Worm (Caenorhabditis elegans) whole organism, young adult: ENCODE data around the gene ssu-1.

Experiments
- B0019.2 ChIP-seq: fragments of 200-800 bp; sonication (Bioruptor generic); conservative IDR thresholded peaks from 2 replicates; pipeline ENCODE4 v1.3.6; 2022; ENCODE audit warnings: missing genetic modification reagents, missing genetic modification characterization, missing compliant biosample characterization
- B0336.3 ChIP-seq: fragments of 200-800 bp; sonication (Bioruptor generic); IDR thresholded peaks from 2 replicates; pipeline ENCODE4 v1.3.6; 2022; ENCODE audit warnings: missing genetic modification characterization, missing compliant biosample characterization
- D2030.7 ChIP-seq: fragments of 200-800 bp; sonication (Bioruptor generic); IDR thresholded peaks from 2 replicates; pipeline ENCODE4 v1.3.6; 2022; ENCODE audit warnings: missing genetic modification reagents, missing genetic modification characterization, missing compliant biosample characterization
- F22D6.2 ChIP-seq: sonication (generic microtip); optimal IDR thresholded peaks from 2 replicates; lab custom pipeline; 2016; ENCODE audit warnings: mild to moderate bottlenecking, missing genetic modification characterization, missing compliant biosample characterization
- F23B12.7 ChIP-seq: sonication (generic microtip); optimal IDR thresholded peaks from 2 replicates; lab custom pipeline; 2017; ENCODE audit warnings: missing genetic modification characterization, mild to moderate bottlenecking, missing compliant biosample characterization, antibody characterized with exemption, moderate library complexity; ENCODE audit not compliant: insufficient read depth
- F33H1.4 ChIP-seq: fragments of 200-800 bp; sonication (Bioruptor generic); IDR thresholded peaks from 2 replicates; pipeline ENCODE4 v1.3.6; 2022; ENCODE audit warnings: missing genetic modification reagents, missing genetic modification characterization, missing compliant biosample characterization
- F39B2.1 ChIP-seq: fragments of 200-800 bp; sonication (Bioruptor generic); IDR thresholded peaks from 2 replicates; pipeline ENCODE4 v1.3.6; 2022; ENCODE audit warnings: missing genetic modification reagents, missing genetic modification characterization, missing compliant biosample characterization
- F49E8.2 ChIP-seq: sonication (generic microtip); optimal IDR thresholded peaks from 3 replicates; lab custom pipeline; 2017; ENCODE audit warnings: missing genetic modification characterization, mild to moderate bottlenecking, missing compliant biosample characterization, antibody characterized with exemption, moderate library complexity; ENCODE audit not compliant: insufficient read depth
- T07F8.4 ChIP-seq: sonication (generic microtip); optimal IDR thresholded peaks from 2 replicates; lab custom pipeline; 2016; ENCODE audit warnings: mild to moderate bottlenecking, missing genetic modification characterization, moderate library complexity, missing compliant biosample characterization
- Y53F4B.3 ChIP-seq: fragments of 200-800 bp; sonication (Bioruptor generic); IDR thresholded peaks from 2 replicates; pipeline ENCODE4 v1.3.6; 2022; ENCODE audit warnings: missing genetic modification reagents, missing genetic modification characterization, missing compliant biosample characterization
- Y53G8AR.9 ChIP-seq: fragments of 200-800 bp; sonication (Bioruptor generic); conservative IDR thresholded peaks from 2 replicates; pipeline ENCODE4 v1.3.6; 2022; ENCODE audit warnings: missing genetic modification reagents, missing genetic modification characterization, missing compliant biosample characterization
- Y56A3A.18 ChIP-seq: fragments of 200-800 bp; sonication (Bioruptor generic); IDR thresholded peaks from 2 replicates; pipeline ENCODE4 v1.3.6; 2022; ENCODE audit warnings: missing genetic modification reagents, missing genetic modification characterization, missing compliant biosample characterization
- Y67H2A.10 ChIP-seq: fragments of 200-800 bp; sonication (Bioruptor generic); conservative IDR thresholded peaks from 2 replicates; pipeline ENCODE4 v1.3.6; 2022; ENCODE audit warnings: missing genetic modification reagents, missing genetic modification characterization, missing compliant biosample characterization
- akir-1 ChIP-seq: fragments of 200-800 bp; sonication (Bioruptor generic); optimal IDR thresholded peaks from 2 replicates; lab custom pipeline; 2018; ENCODE audit warnings: mild to moderate bottlenecking, missing genetic modification characterization, moderate library complexity, missing compliant biosample characterization
- ama-1 ChIP-seq, 3 experiments: fragments of 150-350 bp in 1 of 3; sonication (generic microtip) in 2 of 3; optimal IDR thresholded peaks; 2 replicates each; lab custom pipeline; 2014 to 2018; ENCODE audit warnings: missing biosample characterization in 2 of 3, missing genetic modification characterization in 2 of 3, missing genetic modification reagents in 2 of 3
- attf-3 ChIP-seq: fragments of 200-800 bp; sonication (Bioruptor generic); conservative IDR thresholded peaks from 2 replicates; pipeline ENCODE4 v1.3.6; 2022; ENCODE audit warnings: missing genetic modification reagents, missing genetic modification characterization, missing compliant biosample characterization
- attf-5 ChIP-seq: fragments of 200-800 bp; sonication (Bioruptor generic); optimal IDR thresholded peaks from 2 replicates; lab custom pipeline; 2018; ENCODE audit warnings: mild to moderate bottlenecking, missing genetic modification characterization, missing compliant biosample characterization
- cebp-2 ChIP-seq: fragments of 200-800 bp; sonication (Bioruptor generic); IDR thresholded peaks from 2 replicates; pipeline ENCODE4 v1.3.6; 2022; ENCODE audit warnings: missing genetic modification characterization, missing compliant biosample characterization
- ceh-40 ChIP-seq: fragments of 200-800 bp; sonication (Bioruptor generic); IDR thresholded peaks from 2 replicates; pipeline ENCODE4 v1.3.6; 2022; ENCODE audit warnings: missing genetic modification characterization, missing compliant biosample characterization
- ceh-58 ChIP-seq: fragments of 200-800 bp; sonication (Bioruptor generic); IDR thresholded peaks from 2 replicates; pipeline ENCODE4 v1.3.6; 2022; ENCODE audit warnings: missing genetic modification characterization, missing compliant biosample characterization
- die-1 ChIP-seq: sonication (generic microtip); optimal IDR thresholded peaks from 2 replicates; lab custom pipeline; 2016; ENCODE audit warnings: missing genotype, mild to moderate bottlenecking, missing genetic modification characterization, missing compliant biosample characterization
- dox-1 ChIP-seq: fragments of 200-800 bp; sonication (Bioruptor generic); IDR thresholded peaks from 2 replicates; pipeline ENCODE4 v1.3.6; 2022; ENCODE audit warnings: missing genetic modification reagents, missing genetic modification characterization, missing compliant biosample characterization
- egrh-3 ChIP-seq: fragments of 200-800 bp; sonication (Bioruptor generic); IDR thresholded peaks from 2 replicates; pipeline ENCODE4 v1.3.6; 2022; ENCODE audit warnings: missing genetic modification reagents, missing genetic modification characterization, missing compliant biosample characterization
- ekl-4 ChIP-seq: fragments of 200-800 bp; sonication (Bioruptor generic); IDR thresholded peaks from 2 replicates; pipeline ENCODE4 v1.3.6; 2022; ENCODE audit warnings: missing genetic modification reagents, missing genetic modification characterization, missing compliant biosample characterization
- ets-4 ChIP-seq: fragments of 200-800 bp; sonication (Bioruptor generic); optimal IDR thresholded peaks from 2 replicates; lab custom pipeline; 2018; ENCODE audit warnings: mild to moderate bottlenecking, missing genetic modification characterization, missing compliant biosample characterization
- him-1 ChIP-seq: sonication (generic microtip); optimal IDR thresholded peaks from 2 replicates; lab custom pipeline; 2016; ENCODE audit warnings: missing genotype, missing genetic modification reagents, missing genetic modification characterization, missing compliant biosample characterization
- hlh-12 ChIP-seq: sonication (generic microtip); optimal IDR thresholded peaks from 2 replicates; lab custom pipeline; 2016; ENCODE audit warnings: missing genetic modification characterization, missing compliant biosample characterization
- hmg-20 ChIP-seq: fragments of 200-800 bp; sonication (Bioruptor generic); IDR thresholded peaks from 2 replicates; pipeline ENCODE4 v1.3.6; 2022; ENCODE audit warnings: missing genetic modification reagents, missing genetic modification characterization, missing compliant biosample characterization
- let-526 ChIP-seq: fragments of 200-800 bp; sonication (Bioruptor generic); IDR thresholded peaks from 2 replicates; pipeline ENCODE4 v1.3.6; 2022; ENCODE audit warnings: missing genetic modification reagents, missing genetic modification characterization, missing compliant biosample characterization
- lin-35 ChIP-seq, 3 experiments: fragments of 150-350 bp in 2 of 3; sonication (generic microtip) in 1 of 3; optimal IDR thresholded peaks; 2 replicates each; lab custom pipeline; 2014 to 2018; ENCODE audit warnings: missing biosample characterization in 3 of 3, missing genetic modification characterization in 3 of 3, missing genetic modification reagents in 3 of 3
- lir-1 ChIP-seq: fragments of 200-800 bp; sonication (Bioruptor generic); conservative IDR thresholded peaks from 2 replicates; pipeline ENCODE4 v1.3.6; 2022; ENCODE audit warnings: missing genetic modification reagents, missing genetic modification characterization, missing compliant biosample characterization
- lsl-1 ChIP-seq: fragments of 200-800 bp; sonication (Bioruptor generic); optimal IDR thresholded peaks from 2 replicates; lab custom pipeline; 2018; ENCODE audit warnings: mild to moderate bottlenecking, missing genetic modification characterization, moderate library complexity, missing compliant biosample characterization
- madf-6 ChIP-seq: fragments of 200-800 bp; sonication (Bioruptor generic); IDR thresholded peaks from 2 replicates; pipeline ENCODE4 v1.3.6; 2022; ENCODE audit warnings: missing genetic modification reagents, missing genetic modification characterization, missing compliant biosample characterization
- mcd-1 ChIP-seq: fragments of 200-800 bp; sonication (Bioruptor generic); IDR thresholded peaks from 2 replicates; pipeline ENCODE4 v1.3.6; 2022; ENCODE audit warnings: missing genetic modification reagents, missing genetic modification characterization, missing compliant biosample characterization
- mes-4 ChIP-seq: sonication (generic microtip); optimal IDR thresholded peaks from 2 replicates; lab custom pipeline; 2016; ENCODE audit warnings: missing genotype, missing genetic modification characterization, missing compliant biosample characterization
- nhr-80 ChIP-seq: sonication (generic microtip); optimal IDR thresholded peaks from 2 replicates; lab custom pipeline; 2016; ENCODE audit warnings: missing genetic modification characterization, missing compliant biosample characterization
- pha-4 ChIP-seq: fragments of 150-350 bp; sonication (generic microtip); optimal IDR thresholded peaks from 2 replicates; lab custom pipeline; 2014; ENCODE audit warnings: missing biosample characterization, missing genetic modification reagents, missing genetic modification characterization
- repo-1 ChIP-seq: sonication (generic microtip); optimal IDR thresholded peaks from 2 replicates; lab custom pipeline; 2017; ENCODE audit warnings: mild to moderate bottlenecking, missing genetic modification characterization, missing compliant biosample characterization
- sea-2 ChIP-seq: fragments of 200-800 bp; sonication (Bioruptor generic); IDR thresholded peaks from 2 replicates; pipeline ENCODE4 v1.3.6; 2022; ENCODE audit warnings: missing genetic modification characterization, missing compliant biosample characterization
- snpc-1.1 ChIP-seq: sonication (generic microtip); optimal IDR thresholded peaks from 2 replicates; lab custom pipeline; 2017; ENCODE audit warnings: missing genetic modification characterization, mild to moderate bottlenecking, missing compliant biosample characterization, antibody characterized with exemption, moderate library complexity, missing genotype, missing genetic modification reagents; ENCODE audit not compliant: insufficient read depth
- snpc-3.4 ChIP-seq: sonication (generic microtip); optimal IDR thresholded peaks from 2 replicates; lab custom pipeline; 2017; ENCODE audit warnings: missing genetic modification characterization, mild to moderate bottlenecking, missing compliant biosample characterization, antibody characterized with exemption, moderate library complexity, missing genotype, missing genetic modification reagents
- snpc-4 ChIP-seq, 5 experiments: fragments of 150-350 bp in 1 of 5; sonication (generic microtip) in 4 of 5; optimal IDR thresholded peaks; 2 replicates each; lab custom pipeline; 2014 to 2018; ENCODE audit warnings: missing genetic modification characterization in 5 of 5, missing biosample characterization in 3 of 5, antibody characterized with exemption in 2 of 5, mild to moderate bottlenecking in 2 of 5, missing compliant biosample characterization in 2 of 5, missing genotype in 2 of 5, moderate library complexity in 2 of 5, missing genetic modification reagents in 1 of 5
- sptf-2 ChIP-seq: fragments of 200-800 bp; sonication (Bioruptor generic); optimal IDR thresholded peaks from 2 replicates; lab custom pipeline; 2018; ENCODE audit warnings: mild to moderate bottlenecking, missing genetic modification characterization, missing compliant biosample characterization
- tlf-1 ChIP-seq: fragments of 200-800 bp; sonication (Bioruptor generic); optimal IDR thresholded peaks from 2 replicates; lab custom pipeline; 2018; ENCODE audit warnings: mild to moderate bottlenecking, missing genetic modification characterization, missing compliant biosample characterization
- xnd-1 ChIP-seq: sonication (generic microtip); optimal IDR thresholded peaks from 2 replicates; lab custom pipeline; 2016; ENCODE audit warnings: missing genotype, missing genetic modification reagents, missing genetic modification characterization, missing compliant biosample characterization
- ztf-6 ChIP-seq: fragments of 200-800 bp; sonication (Bioruptor generic); IDR thresholded peaks from 2 replicates; pipeline ENCODE4 v1.3.6; 2022; ENCODE audit warnings: missing genetic modification reagents, missing genetic modification characterization, missing compliant biosample characterization

ssu-1 gene

ce11 chrV:20164059-20164892 is 31.2 kb upstream of the ssu-1 start, which contains the start of gene F19B2.5 (continued):
- TF ChIP-seq F39B2.1 (GFP tag; lab: Robert Waterston, UW) = no peak
- TF ChIP-seq repo-1 = peak; percentile 0
- TF ChIP-seq akir-1 (GFP tag; lab: Kevin White, UChicago) = peak; percentile 51
- peak; percentile 90 for TF ChIP-seq ets-4
- peak; percentile 44 for TF ChIP-seq nhr-80
- TF ChIP-seq Y53F4B.3 = no peak
- no peak for TF ChIP-seq attf-3 (GFP tag; lab: Robert Waterston, UW)
- no peak for TF ChIP-seq madf-6
- TF ChIP-seq egrh-3 (GFP tag; lab: Robert Waterston, UW) = no peak
- TF ChIP-seq Y53G8AR.9 (GFP tag; lab: Robert Waterston, UW) = no peak
- TF ChIP-seq sea-2 (GFP tag; lab: Robert Waterston, UW) = 0 out of 2 replicates have a peak, but pooled peaks have one; percentile 19
- TF ChIP-seq lin-35 (GFP tag; optimal IDR thresholded peaks at IDR 0.05; lab: Kevin White, UChicago) = no peak
- no peak for TF ChIP-seq ztf-6 (GFP tag; lab: Robert Waterston, UW)
- no peak for TF ChIP-seq mes-4 (tag; lab: Kevin White, UChicago)
- peak; percentile 66 for TF ChIP-seq pha-4
- no peak for TF ChIP-seq Y56A3A.18 (GFP tag; lab: Robert Waterston, UW)
- TF ChIP-seq attf-5 = no peak
- no peak for TF ChIP-seq F22D6.2
- no peak for TF ChIP-seq F23B12.7

- TF ChIP-seq snpc-4 (GFP tag; optimal IDR thresholded peaks at IDR 0.05; lab: Kevin White, UChicago) (no peak), snpc-4 (tag; optimal IDR thresholded peaks at IDR 0.05; lab: Kevin White, UChicago) (no peak), sptf-2 (GFP tag; lab: Kevin White, UChicago) (no peak), tlf-1 (no peak), mcd-1 (GFP tag; lab: Robert Waterston, UW) (no peak), lir-1 (GFP tag; lab: Robert Waterston, UW) (no peak), B0019.2 (GFP tag; lab: Robert Waterston, UW) (no peak), dox-1 (GFP tag; lab: Robert Waterston, UW) (peak; percentile 42; the same call in 1 of the 2 replicates), D2030.7 (no peak), Y67H2A.10 (GFP tag; lab: Robert Waterston, UW) (no peak), snpc-3.4 (tag; lab: Kevin White, UChicago) (no peak), ama-1 (optimal IDR thresholded peaks at IDR 0.05; lab: Kevin White, UChicago) (peak; percentile 76), ama-1 (GFP tag; optimal IDR thresholded peaks at IDR 0.05; lab: Kevin White, UChicago) (no peak), T07F8.4 (no peak), ekl-4 (GFP tag; lab: Robert Waterston, UW) (0 out of 2 replicates have a peak, but pooled peaks have one; percentile 20), ceh-58 (no peak), xnd-1 (tag; lab: Kevin White, UChicago) (no peak), ceh-40 (GFP tag; lab: Robert Waterston, UW) (0 out of 2 replicates have a peak, but pooled peaks have one; percentile 11), F49E8.2 (no peak), lsl-1 (GFP tag; lab: Kevin White, UChicago) (no peak), Y53F4B.3 (no peak), F33H1.4 (GFP tag; lab: Robert Waterston, UW) (no peak), him-1 (tag; lab: Kevin White, UChicago) (no peak), let-526 (GFP tag; lab: Robert Waterston, UW) (no peak), B0336.3 (peak; percentile 6; the same call in 1 of the 2 replicates), die-1 (tag; lab: Kevin White, UChicago) (no peak), snpc-1.1 (tag; lab: Kevin White, UChicago) (no peak), cebp-2 (no peak), hmg-20 (0 out of 2 replicates have a peak, but pooled peaks have one; percentile 7), hlh-12 (tag; lab: Kevin White, UChicago) (no peak)
Measured at ce11 chrV:20163105-20163449, 30.0 kb upstream of the ssu-1 start.
